Fruit fly (Drosophila melanogaster): ENCODE results near the gene CG11241.
"Not testable (repeated sequence)": the region's sequence is repeated elsewhere in the genome, so short reads cannot be mapped to it uniquely, and the experiment has no call there.

The CG11241 gene

dm6 chr3L:22713605-22714004 is 24.6 kb downstream of the CG11241 start:
- no peak for TF ChIP-seq CG9948 (tag; optimal IDR thresholded peaks at IDR 0.05)
- TF ChIP-seq CG34367 (tag; optimal IDR thresholded peaks at IDR 0.05) = no peak
- no peak for TF ChIP-seq CG12605 (GFP tag; IDR thresholded peaks at IDR 0.05)
- TF ChIP-seq CG8159 (tag; optimal IDR thresholded peaks at IDR 0.05) = no peak
- TF ChIP-seq rn (GFP tag; IDR thresholded peaks at IDR 0.05) = no peak
- no peak for TF ChIP-seq Ets98B (GFP tag; IDR thresholded peaks at IDR 0.05)

dm6 chr3L:22711855-22712254 is 26.4 kb downstream of the CG11241 start, which contains the start of gene CG11370:
CG11370 (plus strand) TSS chr3L:22712155.
- TF ChIP-seq EcR (GFP tag; optimal IDR thresholded peaks at IDR 0.05) = no peak
- TF ChIP-seq rn (GFP tag; IDR thresholded peaks at IDR 0.05) = no peak
- no peak for TF ChIP-seq fd96Ca (GFP tag; IDR thresholded peaks at IDR 0.05)
- TF ChIP-seq CG12605 (GFP tag; IDR thresholded peaks at IDR 0.05) = no peak
- no peak for TF ChIP-seq CG14655 (GFP tag; optimal IDR thresholded peaks at IDR 0.05)
- no peak for TF ChIP-seq CG34367 (tag; optimal IDR thresholded peaks at IDR 0.05)
- no peak for TF ChIP-seq Snoo (tag; optimal IDR thresholded peaks at IDR 0.05)
- no peak for TF ChIP-seq CG13204 (GFP tag; optimal IDR thresholded peaks at IDR 0.05)
- TF ChIP-seq CG32121 (GFP tag; IDR thresholded peaks at IDR 0.05) = no peak
- TF ChIP-seq CG8301 (tag; optimal IDR thresholded peaks at IDR 0.05) = no peak
- no peak for TF ChIP-seq gl (tag; optimal IDR thresholded peaks at IDR 0.05)

- no peak for TF ChIP-seq gl (tag; optimal IDR thresholded peaks at IDR 0.05)
- TF ChIP-seq CG4496 (GFP tag; IDR thresholded peaks at IDR 0.05) = no peak
Measured at dm6 chr3L:22699133-22699532, 39.1 kb downstream of the CG11241 start, which contains the start of gene CG45116. CG45116 (plus strand) TSS chr3L:22699433.

dm6 chr3L:22696930-22697329 is 41.3 kb downstream of the CG11241 start, which contains the start of gene CG32453:
CG32453 (plus strand) TSS chr3L:22697230.
- TF ChIP-seq Pif1B (GFP tag; optimal IDR thresholded peaks at IDR 0.05); rn (GFP tag; IDR thresholded peaks at IDR 0.05); CG32121 (GFP tag; IDR thresholded peaks at IDR 0.05): not testable (repeated sequence)

- TF ChIP-seq Snoo (tag; optimal IDR thresholded peaks at IDR 0.05) = no peak
- TF ChIP-seq D1 (tag; optimal IDR thresholded peaks at IDR 0.05) = no peak
- no peak for TF ChIP-seq CG34367 (tag; optimal IDR thresholded peaks at IDR 0.05)
- no peak for TF ChIP-seq CG13204 (GFP tag; optimal IDR thresholded peaks at IDR 0.05)
- no peak for TF ChIP-seq Pif1B (GFP tag; optimal IDR thresholded peaks at IDR 0.05)
- no peak for TF ChIP-seq EcR (GFP tag; optimal IDR thresholded peaks at IDR 0.05)
- no peak for TF ChIP-seq CG32121 (GFP tag; IDR thresholded peaks at IDR 0.05)
- TF ChIP-seq CG4496 (GFP tag; IDR thresholded peaks at IDR 0.05) = no peak
- no peak for TF ChIP-seq CG9948 (tag; optimal IDR thresholded peaks at IDR 0.05)
- no peak for TF ChIP-seq CG14655 (GFP tag; optimal IDR thresholded peaks at IDR 0.05)
- no peak for TF ChIP-seq Pif1A (GFP tag; optimal IDR thresholded peaks at IDR 0.05)
- TF ChIP-seq CG12605 (GFP tag; IDR thresholded peaks at IDR 0.05) = no peak
- TF ChIP-seq CG17806 (tag; optimal IDR thresholded peaks at IDR 0.05) = no peak
- no peak for TF ChIP-seq rn (GFP tag; IDR thresholded peaks at IDR 0.05)
- no peak for TF ChIP-seq CG15710 (tag; optimal IDR thresholded peaks at IDR 0.05)
Measured at dm6 chr3L:22695653-22696052, 42.6 kb downstream of the CG11241 start, which contains the start of gene CG14452. CG14452 (plus strand) TSS chr3L:22695953.

- no peak for TF ChIP-seq Pif1A (GFP tag; optimal IDR thresholded peaks at IDR 0.05)
- no peak for TF ChIP-seq rn (GFP tag; IDR thresholded peaks at IDR 0.05)
- TF ChIP-seq CG9948 (tag; optimal IDR thresholded peaks at IDR 0.05) = no peak
- no peak for TF ChIP-seq CG13204 (GFP tag; optimal IDR thresholded peaks at IDR 0.05)
- TF ChIP-seq CG10348 (GFP tag; IDR thresholded peaks at IDR 0.05) = no peak
- no peak for TF ChIP-seq Ets98B (GFP tag; IDR thresholded peaks at IDR 0.05)
- no peak for TF ChIP-seq CG15710 (tag; optimal IDR thresholded peaks at IDR 0.05)
- TF ChIP-seq CG12605 (GFP tag; IDR thresholded peaks at IDR 0.05) = no peak
- no peak for TF ChIP-seq Pif1B (GFP tag; optimal IDR thresholded peaks at IDR 0.05)
- no peak for TF ChIP-seq CG17806 (tag; optimal IDR thresholded peaks at IDR 0.05)
- TF ChIP-seq Snoo (tag; optimal IDR thresholded peaks at IDR 0.05) = no peak
- no peak for TF ChIP-seq D1 (tag; optimal IDR thresholded peaks at IDR 0.05)
- TF ChIP-seq CG34367 (tag; optimal IDR thresholded peaks at IDR 0.05) = no peak
- TF ChIP-seq CG32121 (GFP tag; IDR thresholded peaks at IDR 0.05) = no peak
- no peak for TF ChIP-seq CG8301 (tag; optimal IDR thresholded peaks at IDR 0.05)
- TF ChIP-seq CG8159 (tag; optimal IDR thresholded peaks at IDR 0.05) = no peak
- TF ChIP-seq CG4496 (GFP tag; IDR thresholded peaks at IDR 0.05) = no peak
Measured at dm6 chr3L:22693712-22694111, 44.5 kb downstream of the CG11241 start, which contains the start of the genes CG12546 and CG14453. CG12546 (minus strand) TSS chr3L:22693812. CG14453 (plus strand) TSS chr3L:22694083.

dm6 chr3L:22692428-22692827 is 45.8 kb downstream of the CG11241 start, which contains the start of gene CG14454:
CG14454 (minus strand) TSS chr3L:22692528.
- TF ChIP-seq Pif1B (GFP tag; optimal IDR thresholded peaks at IDR 0.05); CG9948 (tag; optimal IDR thresholded peaks at IDR 0.05); CG8159 (tag; optimal IDR thresholded peaks at IDR 0.05): not testable (repeated sequence)
